Worm (Caenorhabditis elegans) whole organism, L2 larva: Measurements from ENCODE around the gene sup-12.

Source experiments
- C34F6.9 ChIP-seq: fragments of 150-350 bp; optimal IDR thresholded peaks from 2 replicates; lab custom pipeline; 2014; ENCODE audit warnings: missing biosample characterization, missing genetic modification characterization
- F13H6.1 ChIP-seq: sonication (generic microtip); optimal IDR thresholded peaks from 2 replicates; lab custom pipeline; 2016; ENCODE audit warnings: missing genetic modification characterization, missing compliant biosample characterization
- Y55F3AM.14 ChIP-seq: fragments of 200-800 bp; sonication (Bioruptor generic); optimal IDR thresholded peaks from 2 replicates; lab custom pipeline; 2018; ENCODE audit warnings: mild to moderate bottlenecking, missing genetic modification characterization, missing compliant biosample characterization
- alr-1 ChIP-seq: fragments of 150-350 bp; optimal IDR thresholded peaks from 2 replicates; lab custom pipeline; 2014; ENCODE audit warnings: missing biosample characterization, missing genetic modification characterization
- ama-1 ChIP-seq: fragments of 150-350 bp; optimal IDR thresholded peaks from 2 replicates; lab custom pipeline; 2018; ENCODE audit warnings: inconsistent platforms
- blmp-1 ChIP-seq: sonication (generic microtip); optimal IDR thresholded peaks from 2 replicates; lab custom pipeline; 2017; ENCODE audit warnings: missing genetic modification characterization, mild to moderate bottlenecking, missing compliant biosample characterization, antibody characterized with exemption, moderate library complexity; ENCODE audit not compliant: insufficient read depth
- ceh-16 ChIP-seq: fragments of 150-350 bp; optimal IDR thresholded peaks from 2 replicates; lab custom pipeline; 2014; ENCODE audit warnings: missing biosample characterization, missing genetic modification characterization
- ceh-82 ChIP-seq: fragments of 150-350 bp; optimal IDR thresholded peaks from 2 replicates; lab custom pipeline; 2014; ENCODE audit warnings: missing biosample characterization, missing genetic modification characterization
- crh-2 ChIP-seq: sonication (generic microtip); optimal IDR thresholded peaks from 2 replicates; lab custom pipeline; 2017; ENCODE audit warnings: missing biosample characterization, missing genetic modification characterization
- dmd-4 ChIP-seq: sonication (generic microtip); optimal IDR thresholded peaks from 2 replicates; lab custom pipeline; 2017; ENCODE audit warnings: missing biosample characterization, missing genetic modification characterization
- elt-3 ChIP-seq: sonication (generic microtip); optimal IDR thresholded peaks from 2 replicates; lab custom pipeline; 2017; ENCODE audit warnings: missing biosample characterization, missing genetic modification characterization
- fos-1 ChIP-seq: fragments of 150-350 bp; optimal IDR thresholded peaks from 2 replicates; lab custom pipeline; 2014; ENCODE audit warnings: missing biosample characterization, missing genetic modification characterization
- gmeb-1 ChIP-seq: fragments of 150-350 bp; optimal IDR thresholded peaks from 2 replicates; lab custom pipeline; 2014; ENCODE audit warnings: missing biosample characterization, missing genetic modification characterization
- lin-11 ChIP-seq: fragments of 150-350 bp; sonication (generic microtip); optimal IDR thresholded peaks from 2 replicates; lab custom pipeline; 2014; ENCODE audit warnings: missing biosample characterization, missing genetic modification characterization, inconsistent platforms, mixed read lengths
- lin-39 ChIP-seq: fragments of 150-350 bp; optimal IDR thresholded peaks from 2 replicates; lab custom pipeline; 2014; ENCODE audit warnings: missing biosample characterization, missing genetic modification reagents, missing genetic modification characterization
- lsy-2 ChIP-seq, 2 experiments: fragments of 150-350 bp in 1 of 2; sonication (generic microtip) in 1 of 2; optimal IDR thresholded peaks; 2 replicates each; lab custom pipeline; 2014 to 2017; ENCODE audit warnings: missing biosample characterization in 2 of 2, missing genetic modification characterization in 2 of 2
- mab-5 ChIP-seq: fragments of 150-350 bp; optimal IDR thresholded peaks from 2 replicates; lab custom pipeline; 2014; ENCODE audit warnings: missing biosample characterization, missing genetic modification characterization
- mbf-1 ChIP-seq: sonication (generic microtip); optimal IDR thresholded peaks from 2 replicates; lab custom pipeline; 2017; ENCODE audit warnings: missing biosample characterization, missing genetic modification characterization
- mdl-1 ChIP-seq, 2 experiments: fragments of 150-350 bp in 1 of 2; sonication (generic microtip) in 1 of 2; optimal IDR thresholded peaks; 2 replicates each; lab custom pipeline; 2017; ENCODE audit warnings: missing biosample characterization in 2 of 2, missing genetic modification characterization in 2 of 2
- nhr-11 ChIP-seq: fragments of 150-350 bp; optimal IDR thresholded peaks from 2 replicates; lab custom pipeline; 2014; ENCODE audit warnings: missing biosample characterization, missing genetic modification characterization
- nhr-12 ChIP-seq: fragments of 150-350 bp; optimal IDR thresholded peaks from 2 replicates; lab custom pipeline; 2014; ENCODE audit warnings: missing biosample characterization, missing genetic modification characterization
- nhr-129 ChIP-seq: fragments of 150-350 bp; optimal IDR thresholded peaks from 2 replicates; lab custom pipeline; 2014; ENCODE audit warnings: missing biosample characterization, missing genetic modification characterization
- nhr-21 ChIP-seq: fragments of 150-350 bp; optimal IDR thresholded peaks from 2 replicates; lab custom pipeline; 2014; ENCODE audit warnings: missing biosample characterization, missing genetic modification characterization
- nhr-23 ChIP-seq: fragments of 150-350 bp; optimal IDR thresholded peaks from 2 replicates; lab custom pipeline; 2014; ENCODE audit warnings: missing biosample characterization, missing genetic modification reagents, missing genetic modification characterization
- nhr-237 ChIP-seq: fragments of 150-350 bp; optimal IDR thresholded peaks from 2 replicates; lab custom pipeline; 2014; ENCODE audit warnings: missing biosample characterization, missing genetic modification characterization
- nhr-6 ChIP-seq: fragments of 150-350 bp; optimal IDR thresholded peaks from 2 replicates; lab custom pipeline; 2014; ENCODE audit warnings: missing biosample characterization, missing genetic modification characterization
- nhr-77 ChIP-seq: fragments of 150-350 bp; optimal IDR thresholded peaks from 2 replicates; lab custom pipeline; 2014; ENCODE audit warnings: missing biosample characterization, missing genetic modification characterization
- peb-1 ChIP-seq: fragments of 150-350 bp; optimal IDR thresholded peaks from 2 replicates; lab custom pipeline; 2014; ENCODE audit warnings: missing biosample characterization, missing genetic modification characterization
- sem-4 ChIP-seq: fragments of 150-350 bp; optimal IDR thresholded peaks from 2 replicates; lab custom pipeline; 2014; ENCODE audit warnings: missing biosample characterization, missing genetic modification reagents, missing genetic modification characterization
- skn-1 ChIP-seq: sonication (generic microtip); optimal IDR thresholded peaks from 2 replicates; lab custom pipeline; 2017; ENCODE audit warnings: missing biosample characterization, missing genetic modification characterization
- sma-9 ChIP-seq, 2 experiments: fragments of 150-350 bp in 1 of 2; sonication (generic microtip) in 1 of 2; optimal IDR thresholded peaks; 2 replicates each; lab custom pipeline; 2014 to 2016; ENCODE audit warnings: missing genetic modification characterization in 2 of 2, mild to moderate bottlenecking in 1 of 2, missing biosample characterization in 1 of 2, missing compliant biosample characterization in 1 of 2, missing genetic modification reagents in 1 of 2, moderate library complexity in 1 of 2
- snpc-4 ChIP-seq: fragments of 150-350 bp; optimal IDR thresholded peaks from 2 replicates; lab custom pipeline; 2014; ENCODE audit warnings: missing biosample characterization, missing genetic modification characterization
- unc-55 ChIP-seq: fragments of 150-350 bp; sonication (generic microtip); optimal IDR thresholded peaks from 3 replicates; lab custom pipeline; 2014; ENCODE audit warnings: missing biosample characterization, missing genetic modification reagents, missing genetic modification characterization
- zag-1 ChIP-seq: fragments of 150-350 bp; optimal IDR thresholded peaks from 2 replicates; lab custom pipeline; 2014; ENCODE audit warnings: missing biosample characterization, missing genetic modification characterization
- ztf-4 ChIP-seq: fragments of 150-350 bp; optimal IDR thresholded peaks from 2 replicates; lab custom pipeline; 2014; ENCODE audit warnings: missing biosample characterization, missing genetic modification characterization

sup-12 gene

DNA sequence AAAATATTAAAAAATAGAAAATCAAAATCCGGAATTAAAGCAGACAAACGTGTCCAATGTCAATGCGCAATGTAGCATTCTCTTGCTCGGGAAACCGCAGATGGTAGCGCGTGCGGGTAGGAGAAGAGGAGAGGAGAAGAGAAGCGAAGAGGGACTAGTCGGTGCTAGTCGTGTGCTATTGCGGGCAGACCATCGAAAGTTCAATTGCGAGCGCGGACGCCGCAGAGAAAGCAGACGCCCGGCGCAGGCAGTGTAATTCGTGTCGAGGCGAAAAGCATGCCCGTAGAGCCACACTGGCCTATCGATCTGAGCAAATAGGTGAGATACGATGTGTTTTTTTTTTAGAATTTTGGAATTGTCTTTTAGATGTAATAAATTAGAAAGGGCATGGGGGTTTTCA is 41.3 kb downstream of the sup-12 start:
- TF ChIP-seq nhr-23 (no peak), nhr-129 (peak; percentile 70), C34F6.9 (peak; percentile 43), crh-2 (tag; lab: Kevin White, UChicago) (peak; percentile 31), blmp-1 (tag; lab: Kevin White, UChicago) (no peak), skn-1 (tag; lab: Kevin White, UChicago) (no peak), lin-11 (tag; lab: Kevin White, UChicago) (peak; percentile 35), mdl-1 (tag; optimal IDR thresholded peaks at IDR 0.05; lab: Kevin White, UChicago) (peak in 1 of 2 experiments; percentile 21), mab-5 (tag; lab: Kevin White, UChicago) (peak; percentile 29), zag-1 (tag; lab: Kevin White, UChicago) (peak; percentile 32), Y55F3AM.14 (GFP tag; lab: Kevin White, UChicago) (no peak), sma-9 (GFP tag; optimal IDR thresholded peaks at IDR 0.05; lab: Kevin White, UChicago) (peak; percentile 47), sma-9 (tag; optimal IDR thresholded peaks at IDR 0.05; lab: Kevin White, UChicago) (no peak), lsy-2 (tag; optimal IDR thresholded peaks at IDR 0.05; lab: Kevin White, UChicago) (peak in 1 of 2 experiments; percentile 12), ztf-4 (tag; lab: Kevin White, UChicago) (no peak), sem-4 (tag; lab: Kevin White, UChicago) (peak; percentile 3), snpc-4 (tag; lab: Kevin White, UChicago) (no peak), F13H6.1 (tag; lab: Kevin White, UChicago) (peak; percentile 75), unc-55 (GFP tag; lab: Kevin White, UChicago) (peak; percentile 34), elt-3 (tag; lab: Kevin White, UChicago) (no peak)

DNA sequence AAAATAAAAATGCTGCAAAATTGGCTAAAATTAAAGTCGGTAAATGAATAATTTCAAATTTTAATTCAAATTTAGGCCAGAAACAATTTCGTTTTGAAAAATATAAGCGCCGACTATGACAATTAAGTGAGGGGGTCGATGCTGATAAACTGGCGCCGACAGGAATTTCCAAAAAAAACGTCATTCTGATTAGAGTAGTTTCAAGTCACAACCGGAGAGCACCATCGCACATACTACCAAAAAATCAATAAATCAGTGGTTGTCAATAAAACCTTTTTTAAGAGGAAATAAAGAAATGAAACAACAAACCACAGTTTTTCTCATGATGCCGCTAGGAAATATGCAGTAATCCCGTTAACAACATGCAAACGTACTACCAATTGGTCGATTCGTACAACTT is 44.6 kb downstream of the sup-12 start:
- TF ChIP-seq lin-39 (tag; lab: Kevin White, UChicago) = no peak
- TF ChIP-seq fos-1 (tag; lab: Kevin White, UChicago) = peak; percentile 49

DNA sequence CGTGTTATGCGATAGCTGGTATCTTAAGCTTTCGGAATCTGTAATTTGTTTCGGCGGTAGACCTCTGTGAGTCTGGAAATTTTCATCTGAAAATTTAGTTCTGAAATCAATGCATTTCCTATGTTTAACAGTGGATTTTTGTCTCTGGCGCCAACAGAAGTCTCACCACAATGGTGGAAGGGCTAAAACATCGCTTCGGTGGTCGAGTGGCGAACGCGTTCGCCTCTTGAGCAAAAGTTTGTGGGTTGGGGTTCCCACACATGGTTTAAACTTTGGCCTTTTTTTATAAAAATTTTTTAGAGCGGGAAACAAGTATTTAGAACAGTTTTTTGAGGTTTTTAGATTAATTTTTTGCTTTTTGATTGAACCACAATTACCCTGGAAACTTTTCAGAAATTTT is 45.4 kb downstream of the sup-12 start:
- no peak for TF ChIP-seq blmp-1 (tag; lab: Kevin White, UChicago)
- TF ChIP-seq nhr-11 (tag; lab: Kevin White, UChicago) = no peak
- no peak for TF ChIP-seq peb-1 (tag; lab: Kevin White, UChicago)
- no peak for TF ChIP-seq C34F6.9
- TF ChIP-seq mdl-1 (tag; optimal IDR thresholded peaks at IDR 0.05; lab: Kevin White, UChicago) = no peak
- TF ChIP-seq ceh-16 (tag; lab: Kevin White, UChicago) = no peak
- TF ChIP-seq alr-1 = no peak
- no peak for TF ChIP-seq lsy-2 (tag; optimal IDR thresholded peaks at IDR 0.05; lab: Kevin White, UChicago)
- no peak for TF ChIP-seq ceh-82 (tag; lab: Kevin White, UChicago)
- no peak for TF ChIP-seq ztf-4 (tag; lab: Kevin White, UChicago)
- no peak for TF ChIP-seq mbf-1 (tag; lab: Kevin White, UChicago)
- no peak for TF ChIP-seq dmd-4 (tag; lab: Kevin White, UChicago)
- TF ChIP-seq skn-1 (tag; lab: Kevin White, UChicago) = no peak
- TF ChIP-seq nhr-21 (tag; lab: Kevin White, UChicago) = no peak

DNA sequence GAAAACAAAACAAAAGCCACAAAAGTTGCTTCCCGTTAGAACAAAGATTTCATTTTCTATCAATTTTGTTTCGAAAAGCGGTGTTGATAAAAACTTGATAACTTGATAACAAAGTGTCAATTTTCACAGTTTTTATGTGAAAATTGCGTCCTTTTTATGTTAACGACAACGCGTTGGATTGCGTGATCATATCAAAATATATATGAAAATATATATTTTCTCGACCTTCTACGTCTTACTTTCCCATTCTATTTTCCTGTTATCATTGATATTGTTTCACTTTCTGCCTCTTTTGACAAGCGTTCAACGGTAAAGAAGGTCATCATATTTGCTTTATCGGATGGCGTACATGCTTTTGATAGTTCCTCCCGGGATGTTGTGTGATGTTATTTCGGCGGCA is 48.4 kb downstream of the sup-12 start:
- TF ChIP-seq nhr-11 (tag; lab: Kevin White, UChicago) (no peak), nhr-77 (tag; lab: Kevin White, UChicago) (no peak), sem-4 (tag; lab: Kevin White, UChicago) (no peak), nhr-6 (tag; lab: Kevin White, UChicago) (no peak), ama-1 (no peak), gmeb-1 (tag; lab: Kevin White, UChicago) (no peak), lin-39 (tag; lab: Kevin White, UChicago) (no peak), ztf-4 (tag; lab: Kevin White, UChicago) (no peak), alr-1 (no peak), nhr-237 (tag; lab: Kevin White, UChicago) (no peak), nhr-129 (no peak), mdl-1 (tag; optimal IDR thresholded peaks at IDR 0.05; lab: Kevin White, UChicago) (no peak), ceh-16 (tag; lab: Kevin White, UChicago) (no peak), nhr-12 (tag; lab: Kevin White, UChicago) (no peak), lin-11 (tag; lab: Kevin White, UChicago) (no peak), C34F6.9 (no peak), nhr-21 (tag; lab: Kevin White, UChicago) (no peak)
